Fruit fly (Drosophila melanogaster) S2 (cell line): ENCODE data around the gene CG34174.

Experiments used
- CG8478 ChIP-seq: fragments of >200 bp; optimal IDR thresholded peaks from 2 replicates; lab custom pipeline; 2018
- CTCF ChIP-seq, 2 experiments: fragments of >200 bp; optimal IDR thresholded peaks; 2 replicates each; lab custom pipeline; 2018

- TF ChIP-seq CG8478 (lab: Kevin White, UChicago) (no peak), CTCF (optimal IDR thresholded peaks at IDR 0.05; lab: Kevin White, UChicago) (no peak)
These were observed 13.2 kb downstream of the CG34174 start for dm6 chr2L:2227316-2227715.
